Worm (Caenorhabditis elegans): ENCODE data around the gene rpn-3.
A peak's percentile ranks its signal among the peaks of the same experiment; 100 is the strongest.

The rpn-3 gene

ce11 chrIII:8439312-8439711, 7.8 kb upstream of the rpn-3 start, which contains the start of gene pqn-96:
TSS of gene pqn-96 (minus strand) at chrIII:8439412.
- TF ChIP-seq alr-1 (tag; optimal IDR thresholded peaks at IDR 0.05) (no peak), nhr-12 (tag; optimal IDR thresholded peaks at IDR 0.05) (no peak), nhr-6 (tag; optimal IDR thresholded peaks at IDR 0.05) (no peak), peb-1 (tag; optimal IDR thresholded peaks at IDR 0.05) (no peak)

- TF ChIP-seq ZK546.5 (tag; optimal IDR thresholded peaks at IDR 0.05): no peak
- peak; percentile 100 for TF ChIP-seq ztf-4 (tag; optimal IDR thresholded peaks at IDR 0.05)
- TF ChIP-seq nhr-10 (tag; optimal IDR thresholded peaks at IDR 0.05): no peak
- no peak for TF ChIP-seq peb-1 (tag; optimal IDR thresholded peaks at IDR 0.05)
- TF ChIP-seq Y55F3AM.14 (GFP tag; optimal IDR thresholded peaks at IDR 0.05): peak; percentile 67
- TF ChIP-seq F13H6.1 (tag; optimal IDR thresholded peaks at IDR 0.05): peak; percentile 11
- no peak for TF ChIP-seq nhr-6 (tag; optimal IDR thresholded peaks at IDR 0.05)
- TF ChIP-seq nhr-25 (tag; optimal IDR thresholded peaks at IDR 0.05): peak; percentile 15
- no peak for TF ChIP-seq mbf-1 (tag; optimal IDR thresholded peaks at IDR 0.05)
- peak; percentile 100 for TF ChIP-seq ama-1 (optimal IDR thresholded peaks at IDR 0.05)
- peak; percentile 57 for TF ChIP-seq nhr-12 (tag; optimal IDR thresholded peaks at IDR 0.05)
- TF ChIP-seq C34F6.9 (tag; optimal IDR thresholded peaks at IDR 0.05): peak; percentile 93
- peak; percentile 0 for TF ChIP-seq sma-9 (GFP tag; optimal IDR thresholded peaks at IDR 0.05)
- no peak for TF ChIP-seq sma-9 (tag; optimal IDR thresholded peaks at IDR 0.05)
- no peak for TF ChIP-seq ceh-82 (tag; optimal IDR thresholded peaks at IDR 0.05)
- TF ChIP-seq fos-1 (tag; optimal IDR thresholded peaks at IDR 0.05): peak; percentile 33
- TF ChIP-seq nhr-11 (tag; optimal IDR thresholded peaks at IDR 0.05): no peak
- TF ChIP-seq nhr-21 (tag; optimal IDR thresholded peaks at IDR 0.05): no peak
- TF ChIP-seq lsy-2 (tag; optimal IDR thresholded peaks at IDR 0.05): peak in 1 of 2 experiments; percentile 89
- TF ChIP-seq sma-3 (GFP tag; optimal IDR thresholded peaks at IDR 0.05): peak; percentile 35
- peak; percentile 38 for TF ChIP-seq unc-55 (GFP tag; optimal IDR thresholded peaks at IDR 0.05)
- TF ChIP-seq lin-13 (GFP tag; optimal IDR thresholded peaks at IDR 0.05): peak; percentile 75
- no peak for TF ChIP-seq unc-62 (GFP tag; optimal IDR thresholded peaks at IDR 0.05)
- TF ChIP-seq ceh-16 (tag; optimal IDR thresholded peaks at IDR 0.05): no peak
- TF ChIP-seq nhr-129 (tag; optimal IDR thresholded peaks at IDR 0.05): peak; percentile 25
- TF ChIP-seq lin-11 (tag; optimal IDR thresholded peaks at IDR 0.05): peak; percentile 18
- TF ChIP-seq sem-4 (tag; optimal IDR thresholded peaks at IDR 0.05): peak; percentile 71
- peak; percentile 94 for TF ChIP-seq skn-1 (tag; optimal IDR thresholded peaks at IDR 0.05)
- peak; percentile 96 for TF ChIP-seq crh-2 (tag; optimal IDR thresholded peaks at IDR 0.05)
- peak; percentile 5 for TF ChIP-seq mab-5 (tag; optimal IDR thresholded peaks at IDR 0.05)
- peak; percentile 66 for TF ChIP-seq gmeb-1 (tag; optimal IDR thresholded peaks at IDR 0.05)
Measured at ce11 chrIII:8443557-8444131, 3.5 kb upstream of the rpn-3 start, which contains the start of gene ufbp-1. TSS of gene ufbp-1 (minus strand) at chrIII:8443607.

ce11 chrIII:8444433-8445090, 2.6 kb upstream of the rpn-3 start:
- TF ChIP-seq lin-11 (tag; optimal IDR thresholded peaks at IDR 0.05) (peak; percentile 28), R02D3.7 (tag; optimal IDR thresholded peaks at IDR 0.05) (no peak), ama-1 (optimal IDR thresholded peaks at IDR 0.05) (peak; percentile 72)

ce11 chrIII:8446061-8446460, 1.1 kb upstream of the rpn-3 start:
- TF ChIP-seq skn-1 (tag; optimal IDR thresholded peaks at IDR 0.05) (no peak), gmeb-1 (tag; optimal IDR thresholded peaks at IDR 0.05) (no peak), egl-27 (tag; optimal IDR thresholded peaks at IDR 0.05) (no peak), dmd-4 (tag; optimal IDR thresholded peaks at IDR 0.05) (no peak), ztf-4 (tag; optimal IDR thresholded peaks at IDR 0.05) (no peak), crh-2 (tag; optimal IDR thresholded peaks at IDR 0.05) (no peak), zag-1 (tag; optimal IDR thresholded peaks at IDR 0.05) (no peak), ztf-11 (tag; optimal IDR thresholded peaks at IDR 0.05) (no peak), Y55F3AM.14 (GFP tag; optimal IDR thresholded peaks at IDR 0.05) (no peak), lin-13 (GFP tag; optimal IDR thresholded peaks at IDR 0.05) (no peak), nhr-11 (tag; optimal IDR thresholded peaks at IDR 0.05) (no peak), lin-11 (tag; optimal IDR thresholded peaks at IDR 0.05) (no peak)
